Worm (Caenorhabditis elegans) whole organism, L4 larva: Measurements from ENCODE around the gene ZK892.3.

ENCODE experiments used
- D1046.2 ChIP-seq: fragments of 200-800 bp; sonication (Bioruptor generic); IDR thresholded peaks from 2 replicates; pipeline ENCODE4 v1.3.6; 2022; ENCODE audit warnings: missing genetic modification characterization, missing compliant biosample characterization
- F26F4.8 ChIP-seq: fragments of 200-800 bp; sonication (Bioruptor generic); conservative IDR thresholded peaks from 2 replicates; pipeline ENCODE4 v1.3.6; 2022; ENCODE audit warnings: missing genetic modification characterization, missing compliant biosample characterization
- F37D6.2 ChIP-seq: sonication (generic microtip); optimal IDR thresholded peaks from 2 replicates; lab custom pipeline; 2016; ENCODE audit warnings: mild to moderate bottlenecking, missing genetic modification characterization, missing compliant biosample characterization
- R02D3.7 ChIP-seq: fragments of 150-350 bp; sonication (generic microtip); optimal IDR thresholded peaks from 3 replicates; lab custom pipeline; 2014; ENCODE audit warnings: missing biosample characterization, missing genetic modification characterization
- T20F7.1 ChIP-seq: fragments of 200-800 bp; sonication (Bioruptor generic); optimal IDR thresholded peaks from 2 replicates; lab custom pipeline; 2018; ENCODE audit warnings: mild to moderate bottlenecking, missing genetic modification characterization, missing compliant biosample characterization
- Y5F2A.4 ChIP-seq: fragments of 200-800 bp; sonication (Bioruptor generic); optimal IDR thresholded peaks from 2 replicates; lab custom pipeline; 2018; ENCODE audit warnings: mild to moderate bottlenecking, missing genetic modification characterization, missing compliant biosample characterization
- ama-1 ChIP-seq: fragments of 150-350 bp; optimal IDR thresholded peaks from 2 replicates; lab custom pipeline; 2014; ENCODE audit warnings: inconsistent platforms, mixed read lengths
- ceh-82 ChIP-seq: sonication (generic microtip); optimal IDR thresholded peaks from 2 replicates; lab custom pipeline; 2017; ENCODE audit warnings: missing biosample characterization, missing genetic modification characterization
- ces-1 ChIP-seq: fragments of 150-350 bp; sonication (generic microtip); optimal IDR thresholded peaks from 4 replicates; lab custom pipeline; 2014; ENCODE audit warnings: missing biosample characterization, missing genetic modification reagents, missing genetic modification characterization
- daf-16 ChIP-seq, 3 experiments: sonication (generic microtip); optimal IDR thresholded peaks; 2 replicates each; lab custom pipeline; 2016 to 2017; ENCODE audit warnings: missing genetic modification characterization in 3 of 3, missing genetic modification reagents in 3 of 3, mild to moderate bottlenecking in 2 of 3, missing compliant biosample characterization in 2 of 3, missing biosample characterization in 1 of 3, moderate library complexity in 1 of 3
- dmd-8 ChIP-seq: fragments of 200-800 bp; sonication (Bioruptor generic); IDR thresholded peaks from 2 replicates; pipeline ENCODE4 v1.3.6; 2022; ENCODE audit warnings: missing genetic modification characterization, missing compliant biosample characterization
- dpl-1 ChIP-seq: fragments of 150-350 bp; optimal IDR thresholded peaks from 2 replicates; lab custom pipeline; 2014; ENCODE audit warnings: missing biosample characterization, missing genetic modification reagents, missing genetic modification characterization
- dve-1 ChIP-seq: sonication (generic microtip); optimal IDR thresholded peaks from 2 replicates; lab custom pipeline; 2017; ENCODE audit warnings: antibody characterized with exemption, mild to moderate bottlenecking, missing genetic modification characterization, missing compliant biosample characterization; ENCODE audit not compliant: insufficient read depth
- fkh-10 ChIP-seq: fragments of 150-350 bp; optimal IDR thresholded peaks from 2 replicates; lab custom pipeline; 2014; ENCODE audit warnings: missing biosample characterization, missing genetic modification reagents, missing genetic modification characterization
- hif-1 ChIP-seq, 2 experiments: sonication (generic microtip); optimal IDR thresholded peaks; 2 replicates each; lab custom pipeline; 2016 to 2017; ENCODE audit warnings: missing compliant biosample characterization in 2 of 2, missing genetic modification characterization in 2 of 2, missing genetic modification reagents in 2 of 2, missing genotype in 2 of 2, mild to moderate bottlenecking in 1 of 2
- hlh-11 ChIP-seq: fragments of 200-800 bp; sonication (Bioruptor generic); optimal IDR thresholded peaks from 2 replicates; lab custom pipeline; 2018; ENCODE audit warnings: mild to moderate bottlenecking, missing genetic modification characterization, missing compliant biosample characterization
- hlh-30 ChIP-seq: sonication (generic microtip); optimal IDR thresholded peaks from 2 replicates; lab custom pipeline; 2017; ENCODE audit warnings: antibody characterized with exemption, mild to moderate bottlenecking, missing genetic modification characterization, missing compliant biosample characterization; ENCODE audit not compliant: insufficient read depth
- hmg-1.1 ChIP-seq: fragments of 200-800 bp; sonication (Bioruptor generic); IDR thresholded peaks from 2 replicates; pipeline ENCODE4 v1.3.6; 2022; ENCODE audit warnings: missing genetic modification reagents, missing genetic modification characterization, missing compliant biosample characterization
- lim-7 ChIP-seq: fragments of 200-800 bp; sonication (Bioruptor generic); IDR thresholded peaks from 2 replicates; pipeline ENCODE4 v1.3.6; 2022; ENCODE audit warnings: missing genetic modification characterization, missing compliant biosample characterization
- lin-13 ChIP-seq: fragments of 150-350 bp; optimal IDR thresholded peaks from 2 replicates; lab custom pipeline; 2014; ENCODE audit warnings: missing biosample characterization, missing genetic modification reagents, missing genetic modification characterization
- lin-38 ChIP-seq: fragments of 200-800 bp; sonication (Bioruptor generic); IDR thresholded peaks from 2 replicates; pipeline ENCODE4 v1.3.6; 2022; ENCODE audit warnings: missing genetic modification reagents, missing genetic modification characterization, missing compliant biosample characterization
- lin-39 ChIP-seq: fragments of 150-350 bp; optimal IDR thresholded peaks from 2 replicates; lab custom pipeline; 2014; ENCODE audit warnings: missing biosample characterization, missing genetic modification reagents, missing genetic modification characterization
- lir-3 ChIP-seq: sonication (generic microtip); optimal IDR thresholded peaks from 2 replicates; lab custom pipeline; 2016; ENCODE audit warnings: mild to moderate bottlenecking, missing genetic modification characterization, missing compliant biosample characterization
- lsy-2 ChIP-seq, 2 experiments: fragments of 150-350 bp in 1 of 2; sonication (generic microtip) in 1 of 2; optimal IDR thresholded peaks; 2 replicates each; lab custom pipeline; 2014 to 2017; ENCODE audit warnings: missing biosample characterization in 2 of 2, missing genetic modification characterization in 2 of 2
- mdt-29 ChIP-seq: fragments of 200-800 bp; sonication (Bioruptor generic); IDR thresholded peaks from 2 replicates; pipeline ENCODE4 v1.3.6; 2022; ENCODE audit warnings: missing genetic modification reagents, missing genetic modification characterization, missing compliant biosample characterization
- mep-1 ChIP-seq: fragments of 150-350 bp; sonication (generic microtip); optimal IDR thresholded peaks from 3 replicates; lab custom pipeline; 2014; ENCODE audit warnings: missing biosample characterization, missing genetic modification characterization
- mxl-3 ChIP-seq: fragments of 200-800 bp; sonication (Bioruptor generic); optimal IDR thresholded peaks from 2 replicates; lab custom pipeline; 2018; ENCODE audit warnings: mild to moderate bottlenecking, missing genetic modification characterization, missing compliant biosample characterization
- nhr-11 ChIP-seq: fragments of 150-350 bp; optimal IDR thresholded peaks from 2 replicates; lab custom pipeline; 2014; ENCODE audit warnings: missing biosample characterization, missing genetic modification characterization
- nhr-111 ChIP-seq: fragments of 200-800 bp; sonication (Bioruptor generic); optimal IDR thresholded peaks from 2 replicates; lab custom pipeline; 2018; ENCODE audit warnings: mild to moderate bottlenecking, missing genetic modification characterization, missing compliant biosample characterization
- nhr-237 ChIP-seq: sonication (generic microtip); optimal IDR thresholded peaks from 2 replicates; lab custom pipeline; 2017; ENCODE audit warnings: missing biosample characterization, missing genetic modification characterization
- nhr-25 ChIP-seq: sonication (generic microtip); optimal IDR thresholded peaks from 2 replicates; lab custom pipeline; 2017; ENCODE audit warnings: missing genetic modification characterization, mild to moderate bottlenecking, missing compliant biosample characterization, antibody characterized with exemption, moderate library complexity, borderline replicate concordance; ENCODE audit not compliant: insufficient read depth
- nhr-42 ChIP-seq: fragments of 200-800 bp; sonication (Bioruptor generic); IDR thresholded peaks from 2 replicates; pipeline ENCODE4 v1.3.6; 2022; ENCODE audit warnings: missing genetic modification characterization, missing compliant biosample characterization
- nhr-48 ChIP-seq: sonication (generic microtip); optimal IDR thresholded peaks from 2 replicates; lab custom pipeline; 2016; ENCODE audit warnings: mild to moderate bottlenecking, missing genetic modification characterization, missing compliant biosample characterization
- nhr-77 ChIP-seq: fragments of 150-350 bp; optimal IDR thresholded peaks from 2 replicates; lab custom pipeline; 2014; ENCODE audit warnings: missing biosample characterization, missing genetic modification characterization
- pha-4 ChIP-seq, 2 experiments: fragments of 150-350 bp in 1 of 2; fragments of 200-800 bp in 1 of 2; sonication (Bioruptor generic) in 1 of 2; IDR thresholded peaks in 1 of 2; optimal IDR thresholded peaks in 1 of 2; 2 replicates each; pipeline versions ENCODE4 v1.3.6 to Lab custom; 2014 to 2022; ENCODE audit warnings: missing genetic modification characterization in 2 of 2, missing genetic modification reagents in 2 of 2, missing biosample characterization in 1 of 2, missing compliant biosample characterization in 1 of 2
- pqm-1 ChIP-seq: sonication (generic microtip); optimal IDR thresholded peaks from 2 replicates; lab custom pipeline; 2017; ENCODE audit warnings: missing biosample characterization, missing genetic modification characterization
- rbr-2 ChIP-seq: sonication (generic microtip); optimal IDR thresholded peaks from 2 replicates; lab custom pipeline; 2016; ENCODE audit warnings: missing genotype, missing genetic modification characterization, missing compliant biosample characterization
- skn-1 ChIP-seq: fragments of 150-350 bp; optimal IDR thresholded peaks from 2 replicates; lab custom pipeline; 2014; ENCODE audit warnings: missing biosample characterization, missing genetic modification characterization
- spr-1 ChIP-seq: sonication (generic microtip); optimal IDR thresholded peaks from 2 replicates; lab custom pipeline; 2016; ENCODE audit warnings: mild to moderate bottlenecking, missing genetic modification characterization, missing compliant biosample characterization
- vab-7 ChIP-seq: fragments of 200-800 bp; sonication (Bioruptor generic); IDR thresholded peaks from 2 replicates; pipeline ENCODE4 v1.3.6; 2022; ENCODE audit warnings: missing genetic modification reagents, missing genetic modification characterization, missing compliant biosample characterization
- zfp-3 ChIP-seq: fragments of 200-800 bp; sonication (Bioruptor generic); conservative IDR thresholded peaks from 2 replicates; pipeline ENCODE4 v1.3.6; 2022; ENCODE audit warnings: missing genetic modification reagents, missing genetic modification characterization, missing compliant biosample characterization
- ztf-11 ChIP-seq: fragments of 150-350 bp; optimal IDR thresholded peaks from 2 replicates; lab custom pipeline; 2014; ENCODE audit warnings: missing biosample characterization, missing genetic modification characterization

ZK892.3 gene

ce11 chrII:9965325-9965724 is 36.3 kb upstream of the ZK892.3 start:
- TF ChIP-seq lir-3 (tag; lab: Kevin White, UChicago) (no peak), zfp-3 (GFP tag; lab: Robert Waterston, UW) (no peak), nhr-237 (tag; lab: Kevin White, UChicago) (no peak), lin-13 (GFP tag; lab: Kevin White, UChicago) (no peak), lin-39 (tag; lab: Kevin White, UChicago) (no peak), spr-1 (tag; lab: Kevin White, UChicago) (no peak), skn-1 (tag; lab: Kevin White, UChicago) (no peak), nhr-111 (GFP tag; lab: Kevin White, UChicago) (no peak), ama-1 (lab: Kevin White, UChicago) (no peak), lim-7 (GFP tag; lab: Robert Waterston, UW) (no peak), hmg-1.1 (GFP tag; lab: Robert Waterston, UW) (no peak), nhr-42 (no peak), daf-16 (GFP tag; optimal IDR thresholded peaks at IDR 0.05; lab: Kevin White, UChicago) (no peak), daf-16 (tag; optimal IDR thresholded peaks at IDR 0.05; lab: Kevin White, UChicago) (no peak), mxl-3 (GFP tag; lab: Kevin White, UChicago) (no peak), ceh-82 (tag; lab: Kevin White, UChicago) (no peak), D1046.2 (GFP tag; lab: Robert Waterston, UW) (no peak), F37D6.2 (tag; lab: Kevin White, UChicago) (no peak), rbr-2 (tag; lab: Kevin White, UChicago) (no peak)
- TF ChIP-seq, all 104 proteins: peak for 0

DNA sequence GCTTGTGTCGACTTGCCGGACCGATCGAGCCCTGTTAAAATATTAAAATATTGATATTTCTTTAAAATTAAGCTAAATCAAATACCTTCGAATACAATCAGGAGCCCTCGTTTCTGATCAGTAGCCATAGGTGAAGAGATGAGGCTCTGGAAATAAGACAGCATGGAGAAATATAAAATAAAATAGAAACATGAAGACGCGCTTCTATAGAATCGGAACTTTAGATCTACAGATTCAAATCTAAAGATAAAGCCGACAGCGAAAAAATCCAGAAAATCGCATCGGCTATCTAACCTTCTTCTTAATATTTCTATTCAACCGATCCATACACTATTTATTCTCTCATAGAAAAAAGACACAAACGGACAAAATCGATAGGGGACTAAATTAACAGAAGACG is 34.7 kb upstream of the ZK892.3 start, which contains the start of gene dtmk-1:
TSS of gene dtmk-1 (minus strand) at position 146 of the 400 bp plus-strand sequence.
- no peak for TF ChIP-seq nhr-237 (tag; lab: Kevin White, UChicago)
- TF ChIP-seq ama-1 (lab: Kevin White, UChicago), result peak; percentile 32
- no peak for TF ChIP-seq spr-1 (tag; lab: Kevin White, UChicago)
- no peak for TF ChIP-seq dmd-8 (GFP tag; lab: Robert Waterston, UW)
- TF ChIP-seq nhr-25 (tag; lab: Kevin White, UChicago), result peak; percentile 5
- TF ChIP-seq hmg-1.1 (GFP tag; lab: Robert Waterston, UW), result no peak
- peak; percentile 33; the same call in 1 of the 2 replicates for TF ChIP-seq lin-38 (GFP tag; lab: Robert Waterston, UW)
- 0 out of 2 replicates have a peak, but pooled peaks have one; percentile 9 for TF ChIP-seq zfp-3 (GFP tag; lab: Robert Waterston, UW)
- no peak for TF ChIP-seq pqm-1
- no peak for TF ChIP-seq hlh-30
- TF ChIP-seq lin-13 (GFP tag; lab: Kevin White, UChicago), result peak; percentile 12
- TF ChIP-seq lsy-2 (tag; optimal IDR thresholded peaks at IDR 0.05; lab: Kevin White, UChicago), result no peak
- no peak for TF ChIP-seq mep-1 (tag; lab: Kevin White, UChicago)
- TF ChIP-seq skn-1 (tag; lab: Kevin White, UChicago), result no peak
- 0 out of 2 replicates have a peak, but pooled peaks have one; percentile 10 for TF ChIP-seq pha-4 (GFP tag; IDR thresholded peaks at IDR 0.05; lab: Robert Waterston, UW)
- TF ChIP-seq pha-4 (tag; optimal IDR thresholded peaks at IDR 0.05; lab: Kevin White, UChicago), result no peak
- no peak for TF ChIP-seq nhr-48 (tag; lab: Kevin White, UChicago)
- no peak for TF ChIP-seq lin-39 (tag; lab: Kevin White, UChicago)
- no peak for TF ChIP-seq ztf-11 (tag; lab: Kevin White, UChicago)

ce11 chrII:9967999-9968706 is 33.5 kb upstream of the ZK892.3 start, which contains the start of the genes R53.4 and psf-1:
R53.4 (minus strand) TSS chrII:9968049.
psf-1 (plus strand) TSS chrII:9968673.
- peak; percentile 49 for TF ChIP-seq rbr-2 (tag; lab: Kevin White, UChicago)
- TF ChIP-seq fkh-10 (GFP tag; lab: Kevin White, UChicago), result peak; percentile 2
- peak; percentile 43 for TF ChIP-seq dve-1 (tag; lab: Kevin White, UChicago)
- no peak for TF ChIP-seq ama-1 (lab: Kevin White, UChicago)
- peak; percentile 60 for TF ChIP-seq T20F7.1 (GFP tag; lab: Kevin White, UChicago)
- no peak for TF ChIP-seq Y5F2A.4 (GFP tag; lab: Kevin White, UChicago)
- peak; percentile 87 for TF ChIP-seq nhr-11
- TF ChIP-seq hif-1 (tag; optimal IDR thresholded peaks at IDR 0.05; lab: Kevin White, UChicago), result peak in 1 of 2 experiments; percentile 82
- TF ChIP-seq nhr-77 (tag; lab: Kevin White, UChicago), result peak; percentile 31
- TF ChIP-seq dpl-1 (GFP tag; lab: Kevin White, UChicago), result peak; percentile 85
- TF ChIP-seq pha-4 (GFP tag; IDR thresholded peaks at IDR 0.05; lab: Robert Waterston, UW), result no peak
- no peak for TF ChIP-seq pha-4 (tag; optimal IDR thresholded peaks at IDR 0.05; lab: Kevin White, UChicago)
- no peak for TF ChIP-seq F26F4.8
- peak; percentile 30; the same call in 1 of the 2 replicates for TF ChIP-seq vab-7 (GFP tag; lab: Robert Waterston, UW)
- TF ChIP-seq daf-16 (GFP tag; optimal IDR thresholded peaks at IDR 0.05; lab: Kevin White, UChicago), result no peak
- TF ChIP-seq daf-16 (tag; optimal IDR thresholded peaks at IDR 0.05; lab: Kevin White, UChicago), result peak; percentile 23
- TF ChIP-seq mep-1 (tag; lab: Kevin White, UChicago), result peak; percentile 46
- peak; percentile 61 for TF ChIP-seq hmg-1.1 (GFP tag; lab: Robert Waterston, UW)
- peak; percentile 36 for TF ChIP-seq hlh-11 (tag; lab: Kevin White, UChicago)
- peak; percentile 56 for TF ChIP-seq lin-38 (GFP tag; lab: Robert Waterston, UW)
- no peak for TF ChIP-seq ces-1
- no peak for TF ChIP-seq R02D3.7 (tag; lab: Kevin White, UChicago)
- no peak for TF ChIP-seq mdt-29 (GFP tag; lab: Robert Waterston, UW)
